Worm (Caenorhabditis elegans) whole organism, dauer: ENCODE measurements around the gene ced-10.

Experiments
- unc-62 ChIP-seq: sonication (generic microtip); optimal IDR thresholded peaks from 2 replicates; lab custom pipeline; 2017; ENCODE audit warnings: missing biosample characterization, missing genetic modification reagents, missing genetic modification characterization

Gene ced-10

DNA sequence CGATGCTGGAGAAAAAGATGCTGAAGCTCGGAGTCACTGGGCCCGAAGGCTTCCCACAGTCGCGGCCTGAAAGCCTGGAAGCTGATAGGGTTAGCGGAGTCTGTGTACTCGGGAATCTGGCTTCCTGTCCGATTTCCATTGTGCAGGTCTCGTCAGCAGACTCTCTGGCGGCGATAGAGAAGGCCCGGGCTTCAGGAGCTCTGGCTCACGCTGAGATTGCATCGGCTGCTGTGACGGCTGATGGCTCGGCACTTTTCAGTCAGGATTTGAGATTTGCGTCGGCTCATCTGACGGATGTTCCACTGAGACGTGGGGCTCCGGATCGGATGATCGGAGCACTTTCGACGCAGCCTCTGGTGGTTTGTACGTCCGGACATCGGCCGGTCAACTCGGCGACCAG is 14.1 kb upstream of the ced-10 start:
- TF ChIP-seq unc-62 (GFP tag; lab: Kevin White, UChicago) = no peak

DNA sequence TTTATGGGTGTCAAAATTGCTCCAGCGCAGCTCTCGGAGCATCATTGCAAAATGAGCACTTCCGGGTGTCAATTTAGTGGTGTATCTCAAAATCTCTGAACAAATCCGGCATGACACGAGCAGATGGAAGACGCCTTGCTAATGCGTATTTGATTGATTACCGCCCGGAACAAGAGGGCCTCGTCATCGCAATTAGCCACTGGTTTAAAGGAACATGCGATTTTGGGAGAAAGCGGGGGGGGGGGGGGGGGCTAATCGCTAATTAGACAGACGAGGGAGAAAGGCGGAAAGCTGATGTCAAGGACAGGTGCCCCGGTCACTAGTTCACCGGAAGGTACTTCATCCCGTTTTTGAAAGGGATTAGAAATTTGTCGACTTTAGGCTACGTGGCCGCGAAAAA is 12.4 kb upstream of the ced-10 start:
- TF ChIP-seq unc-62 (GFP tag; lab: Kevin White, UChicago) = no peak

DNA sequence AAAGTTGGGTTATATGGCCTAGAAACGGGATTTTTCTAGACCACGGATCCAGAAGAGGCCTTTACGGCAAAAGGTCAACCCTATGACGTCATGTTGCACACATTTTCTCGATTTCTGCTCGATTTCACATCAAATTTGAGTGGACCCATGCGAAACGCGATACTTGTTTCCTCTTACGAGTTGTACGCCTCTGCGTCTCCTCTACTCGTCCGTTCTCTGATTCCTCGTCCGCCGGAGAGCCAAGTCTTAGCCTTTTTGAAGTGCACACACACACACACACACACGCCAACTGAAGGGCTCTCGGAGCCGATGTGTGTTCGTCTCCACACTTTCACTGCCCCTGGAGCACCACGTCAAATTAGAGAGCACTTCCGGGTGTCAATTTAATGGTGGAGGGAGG is 11.6 kb upstream of the ced-10 start:
- no peak for TF ChIP-seq unc-62 (GFP tag; lab: Kevin White, UChicago)

DNA sequence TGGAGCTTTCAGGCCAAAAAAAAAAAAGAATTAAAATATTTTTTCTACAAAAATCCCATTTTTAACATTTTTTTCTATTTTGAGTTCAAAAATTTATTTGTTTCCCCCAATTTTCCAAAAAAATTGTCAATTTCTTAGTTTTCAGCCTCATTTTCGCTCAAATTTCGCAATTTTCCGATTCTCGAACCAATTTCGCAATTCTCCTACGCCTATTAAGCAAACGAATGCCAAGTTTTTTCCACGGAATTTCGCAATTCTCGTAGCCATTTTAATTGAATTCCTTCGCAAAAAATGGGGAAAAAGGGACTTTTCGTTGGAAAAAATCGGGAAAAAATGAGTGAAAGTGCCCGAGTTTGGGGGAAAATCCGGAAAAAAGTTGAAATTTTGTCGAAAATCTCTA is 11.0 kb upstream of the ced-10 start:
- TF ChIP-seq unc-62 (GFP tag; lab: Kevin White, UChicago) = no peak

DNA sequence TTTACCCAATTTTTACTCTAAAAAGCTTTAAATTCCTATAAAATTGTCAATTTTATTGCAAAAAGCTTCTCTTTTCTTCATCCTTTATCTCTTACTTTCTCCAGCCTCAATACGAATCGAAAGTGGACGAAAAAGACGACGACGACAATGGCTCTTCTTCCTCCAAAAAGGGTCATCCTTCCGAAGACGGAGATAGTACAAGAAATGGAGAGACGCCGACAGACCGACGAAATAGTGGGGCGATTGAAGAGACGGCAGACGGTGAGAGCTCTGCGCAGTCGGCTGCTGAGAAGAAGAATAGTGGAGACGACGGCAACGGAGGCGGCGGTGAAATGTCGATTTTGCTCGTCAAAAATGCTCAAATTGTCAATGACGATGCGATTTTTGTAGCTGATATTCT is 10.0 kb upstream of the ced-10 start:
- no peak for TF ChIP-seq unc-62 (GFP tag; lab: Kevin White, UChicago)

DNA sequence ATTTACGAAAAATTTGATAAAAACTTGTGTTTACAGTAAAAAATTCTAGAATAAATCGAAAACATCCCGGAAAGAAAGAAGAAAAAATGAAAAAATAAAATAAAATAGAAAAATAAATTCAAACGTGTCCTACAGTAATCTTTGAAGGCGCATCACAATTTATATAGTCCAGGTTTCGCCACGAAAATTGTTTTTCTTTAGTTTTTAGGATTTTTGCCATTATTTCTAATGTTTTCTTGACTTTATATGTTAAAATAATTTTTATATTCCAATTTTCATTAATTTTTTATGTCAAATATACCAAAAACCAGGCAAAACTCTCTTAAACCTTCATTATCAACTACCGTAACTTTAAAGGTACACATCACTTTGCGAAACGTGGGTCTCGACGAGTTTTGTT is 8.3 kb upstream of the ced-10 start:
- no peak for TF ChIP-seq unc-62 (GFP tag; lab: Kevin White, UChicago)

DNA sequence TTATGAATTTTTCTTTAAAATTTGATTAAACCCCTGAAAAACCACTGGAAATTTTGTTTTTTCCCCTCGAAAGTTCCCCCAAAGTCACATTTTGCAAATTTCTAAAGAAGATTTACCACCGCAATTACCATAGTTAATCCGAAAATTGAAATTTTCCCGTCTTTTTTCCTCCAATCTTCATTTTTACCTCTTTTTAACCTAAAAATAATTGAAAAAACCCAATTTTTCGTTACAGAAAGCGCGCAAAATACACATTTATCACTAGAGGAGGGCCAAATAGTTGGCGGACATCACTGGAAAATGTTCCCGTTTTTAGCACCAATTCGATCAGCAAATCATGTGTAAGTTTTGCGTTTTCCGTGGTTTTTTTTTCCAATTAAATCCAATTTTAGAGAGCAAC is 7.3 kb upstream of the ced-10 start, which contains the start of gene unc-33:
Gene unc-33, plus strand, starts transcription at position 301 of the 400 bp plus-strand sequence.
- TF ChIP-seq unc-62 (GFP tag; lab: Kevin White, UChicago) = no peak

DNA sequence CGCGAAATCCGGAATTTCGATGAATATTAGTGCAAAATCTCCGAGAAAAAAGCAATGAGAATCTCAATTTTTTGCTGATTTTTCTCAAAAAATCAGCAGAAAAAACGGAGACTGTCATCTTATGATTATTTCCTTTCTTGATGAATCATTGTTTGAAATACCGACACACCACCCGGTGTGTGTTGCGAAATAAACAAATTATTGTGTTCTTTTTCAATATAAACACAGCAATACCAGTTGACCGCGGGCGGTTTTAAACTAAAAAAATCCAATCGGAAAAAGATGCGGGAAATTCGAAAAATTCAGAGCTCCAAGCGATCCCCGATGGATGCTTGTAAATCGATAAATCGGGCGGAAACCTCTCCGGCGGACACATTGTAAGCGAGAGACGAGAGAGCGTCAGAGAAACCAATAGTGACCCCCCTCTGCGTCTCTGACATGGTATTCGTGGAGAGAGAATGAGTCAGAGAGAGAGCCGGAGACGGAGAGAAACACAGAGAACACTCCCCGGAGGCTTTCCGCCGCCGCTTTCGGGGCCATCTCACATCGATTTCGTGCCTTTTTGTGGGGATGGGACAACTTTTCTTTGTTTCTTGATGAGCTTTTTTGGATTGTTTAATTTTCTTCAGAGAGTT is 6.2 kb upstream of the ced-10 start:
- TF ChIP-seq unc-62 (GFP tag; lab: Kevin White, UChicago) = no peak

DNA sequence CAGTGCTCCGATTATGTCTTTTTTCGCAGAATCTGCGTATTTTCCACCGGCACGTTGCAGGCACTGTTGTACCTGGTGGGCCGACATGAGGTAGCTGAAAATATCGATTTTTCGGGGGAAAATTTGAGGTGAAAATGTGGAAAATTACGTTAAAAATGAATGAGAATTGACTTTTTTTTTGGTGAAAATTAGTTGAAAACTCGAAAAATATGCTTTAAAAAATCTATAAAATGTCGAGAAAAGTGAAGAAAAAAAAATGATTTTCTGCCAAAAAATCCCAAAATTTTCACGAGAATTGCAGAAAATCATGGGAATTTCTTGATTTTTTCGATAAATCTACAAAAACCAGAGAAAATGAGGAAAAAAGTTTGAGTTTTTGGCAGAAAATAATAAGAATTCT is 5.1 kb upstream of the ced-10 start, which contains the start of gene tsg-101:
Gene tsg-101, minus strand, starts transcription at position 101 of the 400 bp plus-strand sequence.
- TF ChIP-seq unc-62 (GFP tag; lab: Kevin White, UChicago) = no peak

DNA sequence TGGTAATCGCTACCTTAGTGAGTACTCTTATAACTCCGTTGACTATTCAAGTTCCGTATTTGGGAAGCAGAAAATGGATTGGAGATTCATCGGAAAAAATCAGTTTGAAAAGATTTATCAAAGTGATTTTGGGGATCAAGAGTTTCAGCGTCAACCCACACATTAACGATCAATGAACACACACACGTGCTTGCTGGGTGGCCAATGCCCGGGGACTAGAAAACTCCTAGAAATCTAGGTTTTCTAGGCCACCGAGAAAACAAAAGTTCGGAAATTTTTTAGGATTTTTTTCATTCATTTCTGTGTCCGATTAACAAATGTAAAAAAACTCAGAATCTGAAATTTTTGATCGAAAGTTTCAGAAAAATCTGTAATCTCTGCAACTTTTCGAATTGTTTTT is 3.4 kb downstream of the ced-10 start:
- TF ChIP-seq unc-62 (GFP tag; lab: Kevin White, UChicago) = no peak

DNA sequence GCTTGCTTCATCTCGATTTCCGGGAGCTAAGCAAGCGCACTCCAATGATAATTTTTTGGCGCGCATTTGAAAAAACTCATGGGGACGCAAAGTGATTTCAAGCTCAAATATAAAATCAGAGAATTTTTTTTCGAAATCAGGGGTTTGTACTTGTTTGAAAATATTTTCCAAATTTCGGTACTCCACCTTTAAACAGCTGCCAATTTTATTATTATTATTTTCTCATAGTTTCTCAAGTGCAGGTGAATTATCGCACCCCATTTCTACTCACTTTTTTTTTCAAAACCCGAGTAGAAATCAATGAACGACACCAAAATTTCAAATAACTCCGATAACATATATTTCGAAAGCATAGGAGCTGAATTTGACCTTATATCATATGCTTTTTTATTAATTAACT is 5.2 kb downstream of the ced-10 start, which contains the start of gene srz-83:
Gene srz-83, plus strand, starts transcription at position 301 of the 400 bp plus-strand sequence.
- TF ChIP-seq unc-62 (GFP tag; lab: Kevin White, UChicago) = no peak

DNA sequence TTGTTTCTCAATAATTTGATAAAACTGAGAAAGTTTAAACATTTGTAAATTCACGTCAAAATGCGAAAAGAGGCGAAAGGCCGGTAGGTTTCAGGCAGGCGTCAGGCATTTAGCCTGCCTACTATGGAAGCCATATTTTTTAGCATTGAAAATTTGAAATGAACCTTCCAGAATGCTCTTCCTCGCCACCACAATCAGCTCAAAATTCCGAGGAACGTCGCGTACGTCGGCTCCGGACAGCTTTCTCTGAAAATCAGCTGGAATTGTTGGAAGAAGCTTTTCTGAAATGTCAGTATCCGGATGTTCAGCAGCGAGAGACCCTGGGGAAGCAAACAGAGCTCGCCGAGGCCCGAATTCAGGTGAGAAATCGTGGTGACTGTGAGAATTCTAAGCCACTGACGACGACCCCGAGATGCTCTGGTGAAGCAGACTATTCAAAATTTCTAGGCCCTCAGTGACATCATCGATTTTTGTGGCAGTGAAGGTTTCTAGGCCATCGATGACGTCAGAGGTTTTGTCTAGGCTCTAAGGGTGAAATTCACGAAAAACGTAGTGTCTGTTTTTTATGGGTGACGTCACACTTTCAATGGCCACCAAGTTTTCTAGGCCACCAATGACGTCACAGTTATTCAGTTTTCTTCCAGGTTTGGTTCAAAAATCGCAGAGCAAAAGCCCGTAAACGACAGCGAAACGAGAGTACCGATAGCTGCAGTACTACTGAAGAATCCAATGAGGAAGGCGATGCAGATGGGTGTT is 7.2 kb downstream of the ced-10 start:
- no peak for TF ChIP-seq unc-62 (GFP tag; lab: Kevin White, UChicago)

DNA sequence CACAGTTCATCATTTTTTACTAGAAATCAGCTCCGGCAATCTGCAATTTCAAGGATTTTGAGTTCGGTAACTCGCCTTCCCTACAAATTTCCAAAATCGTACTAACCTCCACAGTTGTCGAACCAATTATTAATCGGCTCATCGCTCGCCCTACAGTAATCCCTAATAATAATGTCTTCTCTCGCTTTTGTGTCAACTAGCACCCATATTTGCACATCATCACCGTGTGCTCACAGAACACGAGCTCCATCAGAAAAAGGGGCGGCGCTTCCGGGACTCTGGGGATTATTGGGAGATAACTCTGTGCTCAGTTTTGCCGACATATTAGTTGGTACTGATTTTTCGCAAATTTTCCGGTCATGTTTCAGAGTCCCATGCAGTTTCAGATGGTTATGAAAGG is 11.4 kb downstream of the ced-10 start, which contains the start of gene ceh-53:
Gene ceh-53, plus strand, starts transcription at position 301 of the 400 bp plus-strand sequence.
- TF ChIP-seq unc-62 (GFP tag; lab: Kevin White, UChicago) = no peak

DNA sequence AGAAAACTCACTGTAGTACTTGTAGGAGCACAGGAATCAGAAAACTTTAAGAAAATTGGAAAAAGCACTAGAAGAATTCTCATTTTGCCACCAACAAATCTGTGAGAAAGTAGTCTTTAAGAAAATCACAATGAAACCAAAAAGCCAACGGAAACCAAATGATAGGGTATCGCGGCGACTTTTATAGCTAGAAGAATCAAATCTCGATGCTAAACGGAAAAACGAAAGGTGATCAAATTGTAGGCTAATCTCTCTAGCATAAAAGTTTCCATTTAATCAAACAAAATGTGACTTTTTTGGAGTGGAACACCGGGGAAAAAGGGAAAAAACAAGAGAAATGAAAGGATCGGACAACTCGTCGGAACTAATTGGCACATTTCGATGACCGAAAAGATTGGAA is 13.0 kb downstream of the ced-10 start, which contains the start of gene C09G12.17:
Gene C09G12.17, minus strand, starts transcription at position 101 of the 400 bp plus-strand sequence.
- no peak for TF ChIP-seq unc-62 (GFP tag; lab: Kevin White, UChicago)

DNA sequence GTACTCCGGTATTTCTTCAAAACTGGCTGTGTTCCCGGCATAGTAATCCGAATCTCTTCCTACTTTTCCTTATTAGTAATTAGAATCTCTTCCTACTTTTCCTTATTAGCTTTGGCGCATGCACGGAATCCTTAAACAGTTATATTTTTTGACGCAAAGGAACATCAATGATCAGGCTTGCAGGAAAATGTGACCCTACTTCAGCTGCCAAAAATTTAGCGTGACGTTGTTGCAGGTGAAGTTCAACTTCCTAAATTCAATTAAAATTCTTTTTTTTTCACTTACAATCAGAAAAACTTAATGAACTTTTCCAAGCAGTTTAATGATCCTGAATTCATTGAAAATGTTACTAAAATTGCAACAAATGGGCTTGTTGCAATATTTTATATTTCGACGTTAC is 16.0 kb downstream of the ced-10 start, which contains the start of gene srz-79:
Gene srz-79, plus strand, starts transcription at position 301 of the 400 bp plus-strand sequence.
- no peak for TF ChIP-seq unc-62 (GFP tag; lab: Kevin White, UChicago)

DNA sequence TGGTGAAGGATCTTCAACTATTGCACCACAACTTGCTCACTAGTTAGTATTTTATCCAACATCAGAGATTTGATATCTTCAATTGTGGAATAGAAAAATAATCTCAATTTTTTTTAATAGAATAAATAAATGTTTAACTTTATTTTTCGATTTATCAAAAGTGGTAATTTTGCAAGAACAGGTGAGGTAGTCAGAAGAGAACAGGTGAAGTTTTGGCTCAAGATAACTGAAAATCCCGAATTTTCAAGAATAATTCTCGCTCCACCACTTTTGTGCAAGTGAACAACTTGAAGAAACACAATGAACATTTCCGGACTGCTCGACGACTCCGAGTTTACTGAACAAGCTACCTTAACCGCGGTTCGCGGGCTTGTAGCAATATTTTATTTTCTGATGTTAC is 17.9 kb downstream of the ced-10 start, which contains the start of gene srz-78:
Gene srz-78, plus strand, starts transcription at position 301 of the 400 bp plus-strand sequence.
- TF ChIP-seq unc-62 (GFP tag; lab: Kevin White, UChicago) = no peak
